Worm (Caenorhabditis elegans): Measurements from ENCODE around the gene syx-16.

ce11 chrIII:5244539-5244938 is 35.6 kb upstream of the syx-16 start, which contains the start of gene cnd-1:
- TF ChIP-seq elt-1 (tag; optimal IDR thresholded peaks at IDR 0.05) (no peak), snpc-4 (tag; optimal IDR thresholded peaks at IDR 0.05) (no peak), nhr-12 (tag; optimal IDR thresholded peaks at IDR 0.05) (no peak), nhr-77 (tag; optimal IDR thresholded peaks at IDR 0.05) (no peak), ceh-9 (tag; optimal IDR thresholded peaks at IDR 0.05) (no peak), skn-1 (tag; optimal IDR thresholded peaks at IDR 0.05) (no peak)
